Fruit fly (Drosophila melanogaster) whole organism, embryonic: ENCODE data around the gene gry.

Source experiments
- ATbp ChIP-seq: fragments of 200-800 bp; sonication (Bioruptor generic); optimal IDR thresholded peaks from 2 replicates; lab custom pipeline; 2017; ENCODE audit warnings: missing biosample characterization, mild to moderate bottlenecking, missing genetic modification characterization, missing genetic modification reagents
- Aef1 ChIP-seq: fragments of 200-800 bp; sonication (Bioruptor generic); IDR thresholded peaks from 3 replicates; pipeline ENCODE4 v1.3.6; 2022; ENCODE audit warnings: missing biosample characterization, missing genetic modification characterization
- CG10366 ChIP-seq: fragments of 200-800 bp; sonication (Bioruptor generic); IDR thresholded peaks from 2 replicates; pipeline ENCODE4 v1.3.6; 2022; ENCODE audit warnings: missing biosample characterization, missing genetic modification characterization
- CG10462 ChIP-seq: fragments of 200-800 bp; sonication (Bioruptor generic); optimal IDR thresholded peaks from 2 replicates; lab custom pipeline; 2016; ENCODE audit warnings: missing biosample characterization, missing genetic modification characterization
- CG11504 ChIP-seq: fragments of 200-800 bp; sonication (Bioruptor generic); optimal IDR thresholded peaks from 3 replicates; lab custom pipeline; 2019; ENCODE audit warnings: missing biosample characterization, mild to moderate bottlenecking, missing genetic modification characterization, moderate library complexity
- CG12769 ChIP-seq: fragments of 200-800 bp; sonication (Bioruptor generic); optimal IDR thresholded peaks from 2 replicates; lab custom pipeline; 2019; ENCODE audit warnings: missing biosample characterization, mild to moderate bottlenecking, missing genetic modification characterization, moderate library complexity
- CG14441 ChIP-seq: fragments of 200-800 bp; sonication (Bioruptor generic); IDR thresholded peaks from 2 replicates; pipeline ENCODE4 v1.3.6; 2022; ENCODE audit warnings: missing biosample characterization, missing genetic modification characterization
- CG15011 ChIP-seq: fragments of 200-800 bp; sonication (Bioruptor generic); optimal IDR thresholded peaks from 3 replicates; lab custom pipeline; 2018; ENCODE audit warnings: missing biosample characterization, mild to moderate bottlenecking, missing genetic modification characterization
- CG15269 ChIP-seq: fragments of 200-800 bp; sonication (Bioruptor generic); optimal IDR thresholded peaks from 2 replicates; lab custom pipeline; 2018; ENCODE audit warnings: missing biosample characterization, mild to moderate bottlenecking, missing genetic modification characterization, moderate library complexity
- CG15601 ChIP-seq: fragments of 200-800 bp; sonication (Bioruptor generic); optimal IDR thresholded peaks from 3 replicates; lab custom pipeline; 2019; ENCODE audit warnings: missing biosample characterization, mild to moderate bottlenecking, missing genetic modification characterization, moderate library complexity
- CG1603 ChIP-seq: fragments of 200-800 bp; sonication (Bioruptor generic); optimal IDR thresholded peaks from 2 replicates; lab custom pipeline; 2019; ENCODE audit warnings: missing biosample characterization, mild to moderate bottlenecking, missing genetic modification characterization, moderate library complexity
- CG1647 ChIP-seq: fragments of 200-800 bp; sonication (Bioruptor generic); optimal IDR thresholded peaks from 3 replicates; lab custom pipeline; 2016; ENCODE audit warnings: missing biosample characterization, missing genetic modification characterization
- CG17328 ChIP-seq: fragments of 200-800 bp; sonication (Bioruptor generic); IDR thresholded peaks from 2 replicates; pipeline ENCODE4 v1.3.6; 2022; ENCODE audit warnings: missing biosample characterization, missing genetic modification characterization
- CG17359 ChIP-seq: fragments of 200-800 bp; sonication (Bioruptor generic); optimal IDR thresholded peaks from 3 replicates; lab custom pipeline; 2018; ENCODE audit warnings: missing biosample characterization, mild to moderate bottlenecking, missing genetic modification characterization, moderate library complexity
- CG17385 ChIP-seq: fragments of 200-800 bp; sonication (Bioruptor generic); optimal IDR thresholded peaks from 3 replicates; lab custom pipeline; 2018; ENCODE audit warnings: missing biosample characterization, mild to moderate bottlenecking, missing genetic modification characterization
- CG2202 ChIP-seq: fragments of 200-800 bp; sonication (Bioruptor generic); optimal IDR thresholded peaks from 2 replicates; lab custom pipeline; 2018; ENCODE audit warnings: missing biosample characterization, mild to moderate bottlenecking, missing genetic modification characterization
- CG2678 ChIP-seq: fragments of 200-800 bp; sonication (Bioruptor generic); optimal IDR thresholded peaks from 3 replicates; lab custom pipeline; 2019; ENCODE audit warnings: missing biosample characterization, mild to moderate bottlenecking, missing genetic modification characterization, moderate library complexity
- CG30020 ChIP-seq: fragments of 200-800 bp; optimal IDR thresholded peaks from 2 replicates; lab custom pipeline; 2019; ENCODE audit warnings: missing biosample characterization, mild to moderate bottlenecking, missing genetic modification characterization, moderate library complexity
- CG4360 ChIP-seq: fragments of 200-800 bp; sonication (Bioruptor generic); IDR thresholded peaks from 2 replicates; pipeline ENCODE4 v1.3.6; 2022; ENCODE audit warnings: missing biosample characterization, missing genetic modification characterization
- CG4820 ChIP-seq: fragments of 200-800 bp; sonication (Bioruptor generic); optimal IDR thresholded peaks from 3 replicates; lab custom pipeline; 2016; ENCODE audit warnings: missing biosample characterization, missing genetic modification characterization
- CG7745 ChIP-seq: fragments of 200-800 bp; sonication (Bioruptor generic); optimal IDR thresholded peaks from 2 replicates; lab custom pipeline; 2018; ENCODE audit warnings: missing biosample characterization, mild to moderate bottlenecking, missing genetic modification characterization, moderate library complexity
- Drgx ChIP-seq: fragments of 200-800 bp; sonication (Bioruptor generic); IDR thresholded peaks from 2 replicates; pipeline ENCODE4 v1.3.6; 2022; ENCODE audit warnings: missing biosample characterization, missing genetic modification characterization
- Eip74EF ChIP-seq, 2 experiments: fragments of 200-800 bp in 1 of 2; fragments of >200 bp in 1 of 2; sonication (Bioruptor generic) in 1 of 2; optimal IDR thresholded peaks; 2 replicates each; lab custom pipeline; 2017 to 2019; ENCODE audit warnings: missing biosample characterization in 2 of 2, missing genetic modification characterization in 2 of 2, mild to moderate bottlenecking in 1 of 2, moderate library complexity in 1 of 2
- HmgZ ChIP-seq: fragments of 200-800 bp; sonication (Bioruptor generic); optimal IDR thresholded peaks from 2 replicates; lab custom pipeline; 2018; ENCODE audit warnings: missing biosample characterization, mild to moderate bottlenecking, missing genetic modification characterization
- Hmr ChIP-seq: fragments of 200-800 bp; sonication (Bioruptor generic); optimal IDR thresholded peaks from 3 replicates; lab custom pipeline; 2017; ENCODE audit warnings: mild to moderate bottlenecking, missing biosample characterization, missing genetic modification reagents, missing genetic modification characterization
- MTF-1 ChIP-seq: fragments of 200-800 bp; sonication (Bioruptor generic); optimal IDR thresholded peaks from 2 replicates; lab custom pipeline; 2018; ENCODE audit warnings: missing biosample characterization, mild to moderate bottlenecking, missing genetic modification characterization, borderline replicate concordance
- Max ChIP-seq: fragments of 200-800 bp; sonication (Bioruptor generic); optimal IDR thresholded peaks from 2 replicates; lab custom pipeline; 2016; ENCODE audit warnings: missing biosample characterization, mild to moderate bottlenecking, missing genetic modification characterization
- PHDP ChIP-seq: fragments of 200-800 bp; sonication (Bioruptor generic); optimal IDR thresholded peaks from 3 replicates; lab custom pipeline; 2018; ENCODE audit warnings: missing biosample characterization, mild to moderate bottlenecking, missing genetic modification characterization, moderate library complexity
- cas ChIP-seq: fragments of 200-800 bp; sonication (Bioruptor generic); IDR thresholded peaks from 2 replicates; pipeline ENCODE4 v1.3.6; 2022; ENCODE audit warnings: missing biosample characterization, missing genetic modification characterization
- ci ChIP-seq: fragments of 200-800 bp; sonication (Bioruptor generic); IDR thresholded peaks from 3 replicates; pipeline ENCODE4 v1.3.6; 2022; ENCODE audit warnings: missing biosample characterization, missing genetic modification characterization
- corto ChIP-seq: fragments of 200-800 bp; sonication (Bioruptor generic); optimal IDR thresholded peaks from 2 replicates; lab custom pipeline; 2016; ENCODE audit warnings: missing biosample characterization, mild to moderate bottlenecking, missing genetic modification characterization, moderate library complexity
- dmrt11E ChIP-seq: fragments of 200-800 bp; sonication (Bioruptor generic); optimal IDR thresholded peaks from 3 replicates; lab custom pipeline; 2018; ENCODE audit warnings: missing biosample characterization, mild to moderate bottlenecking, missing genetic modification characterization, moderate library complexity
- dmrt99B ChIP-seq: fragments of 200-800 bp; sonication (Bioruptor generic); optimal IDR thresholded peaks from 2 replicates; lab custom pipeline; 2018; ENCODE audit warnings: missing biosample characterization, mild to moderate bottlenecking, missing genetic modification characterization, moderate library complexity
- exex ChIP-seq: fragments of 200-800 bp; sonication (Bioruptor generic); optimal IDR thresholded peaks from 4 replicates; lab custom pipeline; 2018; ENCODE audit warnings: missing biosample characterization, mild to moderate bottlenecking, missing genetic modification characterization, moderate library complexity
- gem ChIP-seq: fragments of 200-800 bp; sonication (Bioruptor generic); optimal IDR thresholded peaks from 2 replicates; lab custom pipeline; 2019; ENCODE audit warnings: missing biosample characterization, mild to moderate bottlenecking, missing genetic modification characterization, moderate library complexity
- gfzf ChIP-seq: fragments of 200-800 bp; sonication (Bioruptor generic); optimal IDR thresholded peaks from 2 replicates; lab custom pipeline; 2016; ENCODE audit warnings: missing biosample characterization, mild to moderate bottlenecking, missing genetic modification characterization, moderate library complexity
- grau ChIP-seq: fragments of 200-800 bp; optimal IDR thresholded peaks from 3 replicates; lab custom pipeline; 2019; ENCODE audit warnings: missing biosample characterization, mild to moderate bottlenecking, missing genetic modification characterization, moderate library complexity
- grn ChIP-seq: fragments of 200-800 bp; sonication (Bioruptor generic); optimal IDR thresholded peaks from 3 replicates; lab custom pipeline; 2017; ENCODE audit warnings: missing biosample characterization, missing genetic modification characterization
- lbe ChIP-seq: fragments of 200-800 bp; sonication (Bioruptor generic); optimal IDR thresholded peaks from 2 replicates; lab custom pipeline; 2016; ENCODE audit warnings: missing biosample characterization, mild to moderate bottlenecking, missing genetic modification characterization
- mirr ChIP-seq: fragments of 200-800 bp; sonication (Bioruptor generic); optimal IDR thresholded peaks from 3 replicates; lab custom pipeline; 2018; ENCODE audit warnings: missing biosample characterization, mild to moderate bottlenecking, missing genetic modification characterization
- odd ChIP-seq: fragments of 200-800 bp; sonication (Bioruptor generic); optimal IDR thresholded peaks from 2 replicates; lab custom pipeline; 2017; ENCODE audit warnings: missing biosample characterization, mild to moderate bottlenecking, missing genetic modification characterization
- sd ChIP-seq: fragments of 200-800 bp; sonication (Bioruptor generic); optimal IDR thresholded peaks from 3 replicates; lab custom pipeline; 2018; ENCODE audit warnings: missing biosample characterization, mild to moderate bottlenecking, missing genetic modification characterization, moderate library complexity
- sens-2 ChIP-seq: fragments of 200-800 bp; sonication (Bioruptor generic); IDR thresholded peaks from 2 replicates; pipeline ENCODE4 v1.3.6; 2022; ENCODE audit warnings: missing biosample characterization, missing genetic modification characterization
- slp2 ChIP-seq: fragments of 200-800 bp; sonication (Bioruptor generic); optimal IDR thresholded peaks from 2 replicates; lab custom pipeline; 2016; ENCODE audit warnings: missing biosample characterization, missing genetic modification characterization
- stc ChIP-seq: fragments of 200-800 bp; sonication (Bioruptor generic); IDR thresholded peaks from 2 replicates; pipeline ENCODE4 v1.3.6; 2022; ENCODE audit warnings: missing biosample characterization, missing genetic modification characterization
- sug ChIP-seq: fragments of 200-800 bp; optimal IDR thresholded peaks from 2 replicates; lab custom pipeline; 2019; ENCODE audit warnings: missing biosample characterization, mild to moderate bottlenecking, missing genetic modification characterization, moderate library complexity
- z ChIP-seq: fragments of 200-800 bp; sonication (Bioruptor generic); IDR thresholded peaks from 3 replicates; pipeline ENCODE4 v1.3.6; 2022; ENCODE audit warnings: missing biosample characterization, missing genetic modification characterization

gry gene

DNA sequence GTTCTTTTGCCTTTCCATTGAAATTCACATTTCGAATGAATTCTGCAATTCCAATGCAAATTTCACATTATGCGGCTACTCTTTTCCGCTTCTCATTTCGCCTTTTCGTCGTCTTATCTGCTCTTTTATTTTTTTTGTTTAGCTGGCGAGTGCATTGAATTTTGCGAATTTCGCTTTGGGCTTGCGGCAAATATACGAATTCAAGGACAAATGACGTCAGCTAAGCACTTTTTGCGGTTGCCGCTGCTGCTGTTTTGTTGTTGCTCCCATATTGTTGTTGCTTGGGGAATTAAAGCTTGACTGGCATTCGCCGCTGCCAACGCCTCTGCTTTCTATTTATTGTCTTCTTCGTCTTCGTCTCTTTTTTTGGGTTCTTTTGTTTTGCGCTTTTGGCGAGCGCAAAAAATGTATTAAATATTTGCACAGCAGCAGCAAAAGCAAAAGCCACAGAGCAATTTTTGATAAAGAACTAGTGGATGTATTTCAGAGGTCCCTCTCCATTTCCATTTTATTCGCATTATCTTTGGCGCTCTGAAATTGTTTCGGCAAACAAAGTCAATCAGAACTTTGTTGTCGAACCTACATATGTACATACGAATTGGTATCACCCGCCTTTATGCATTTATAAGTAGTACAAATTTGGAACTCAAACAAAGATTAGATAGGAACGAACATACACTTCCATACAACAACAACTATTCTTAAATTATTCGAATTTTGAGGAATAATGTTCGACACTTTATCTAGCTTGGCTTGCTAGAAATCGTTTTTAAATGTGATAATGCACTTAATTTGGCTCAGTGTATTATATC, 41.1 kb downstream of the gry start (continued):
- TF ChIP-seq slp2 (GFP tag; lab: Kevin White, UChicago) (no peak), MTF-1 (no peak), dmrt11E (tag; lab: Kevin White, UChicago) (peak; percentile 14), grn (GFP tag; lab: Kevin White, UChicago) (peak; percentile 51), CG30020 (tag; lab: Kevin White, UChicago) (no peak), corto (GFP tag; lab: Kevin White, UChicago) (peak; percentile 65), cas (no peak), HmgZ (tag; lab: Kevin White, UChicago) (peak; percentile 23), lbe (GFP tag; lab: Kevin White, UChicago) (peak; percentile 44), Max (GFP tag; lab: Kevin White, UChicago) (no peak), CG4360 (GFP tag; lab: Robert Waterston, UW) (0 out of 2 replicates have a peak, but pooled peaks have one; percentile 29), CG7745 (tag; lab: Kevin White, UChicago) (peak; percentile 50), CG15601 (tag; lab: Kevin White, UChicago) (peak; percentile 5), sens-2 (GFP tag; lab: Robert Waterston, UW) (no peak), odd (peak; percentile 35), Hmr (no peak), mirr (GFP tag; lab: Kevin White, UChicago) (peak; percentile 89), CG17385 (GFP tag; lab: Kevin White, UChicago) (peak; percentile 13), sd (peak; percentile 31), CG1603 (tag; lab: Kevin White, UChicago) (peak; percentile 39), CG17359 (tag; lab: Kevin White, UChicago) (peak; percentile 9), gem (tag; lab: Kevin White, UChicago) (peak; percentile 13), CG10462 (GFP tag; lab: Kevin White, UChicago) (no peak), sug (tag; lab: Kevin White, UChicago) (peak; percentile 29), Eip74EF (GFP tag; optimal IDR thresholded peaks at IDR 0.05; lab: Kevin White, UChicago) (no peak), grau (peak; percentile 24), CG12769 (tag; lab: Kevin White, UChicago) (peak; percentile 20), CG15269 (peak; percentile 22), CG17328 (GFP tag; lab: Robert Waterston, UW) (peak; percentile 17; the same call in 1 of the 2 replicates), CG2202 (tag; lab: Kevin White, UChicago) (no peak), CG14441 (GFP tag; lab: Robert Waterston, UW) (no peak), exex (tag; lab: Kevin White, UChicago) (peak; percentile 76), stc (GFP tag; lab: Robert Waterston, UW) (peak; percentile 13; the same call in 1 of the 2 replicates), ATbp (peak; percentile 50)

DNA sequence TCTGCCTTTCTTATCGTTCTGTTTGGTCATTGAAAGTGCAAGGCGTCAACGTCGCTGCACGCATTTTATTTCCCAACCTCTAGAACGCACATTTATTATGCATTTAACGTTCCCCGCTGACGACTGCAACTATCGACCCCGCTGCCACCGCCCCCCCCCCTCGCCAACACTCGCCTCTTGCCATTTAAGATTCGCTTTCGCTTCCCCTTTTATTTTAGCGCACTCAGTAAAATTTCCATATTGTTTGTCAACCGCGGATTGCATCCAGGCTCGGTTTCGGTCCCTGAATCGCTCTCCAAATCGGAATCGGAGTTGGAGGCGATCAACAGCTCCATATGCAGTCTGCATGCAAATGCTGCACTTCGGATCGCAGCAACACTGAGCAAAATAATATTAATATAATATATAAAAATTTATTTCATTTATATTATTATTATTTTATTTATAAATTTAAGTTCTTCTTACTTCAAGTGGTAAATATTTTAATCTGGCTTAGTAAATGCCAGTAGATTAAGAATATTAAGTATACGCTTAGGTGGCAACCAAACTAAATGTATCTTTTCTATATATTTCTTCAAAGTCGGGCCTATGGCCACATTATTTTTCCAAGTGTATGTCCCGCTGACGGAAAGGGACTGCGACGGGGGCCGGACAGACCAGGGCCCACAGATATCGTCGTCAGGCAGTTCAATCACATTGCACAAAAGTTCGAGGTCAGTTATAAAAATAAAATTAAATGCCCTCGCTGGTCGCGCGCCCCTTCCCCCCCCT, 41.9 kb downstream of the gry start:
- TF ChIP-seq CG4820 (GFP tag; lab: Kevin White, UChicago): no peak
- peak; percentile 90 for TF ChIP-seq corto (GFP tag; lab: Kevin White, UChicago)
- peak; percentile 27 for TF ChIP-seq PHDP (tag; lab: Kevin White, UChicago)
- TF ChIP-seq CG15011: no peak
- TF ChIP-seq CG2678: peak; percentile 30
- TF ChIP-seq CG10366 (GFP tag; lab: Robert Waterston, UW): peak; percentile 41; the same call in 1 of the 2 replicates
- peak; percentile 84 for TF ChIP-seq Drgx
- peak; percentile 55 for TF ChIP-seq dmrt11E (tag; lab: Kevin White, UChicago)
- no peak for TF ChIP-seq CG11504
- no peak for TF ChIP-seq gfzf (GFP tag; lab: Kevin White, UChicago)
- peak; percentile 77 for TF ChIP-seq dmrt99B (tag; lab: Kevin White, UChicago)
- TF ChIP-seq CG1647 (GFP tag; lab: Kevin White, UChicago): no peak
- no peak for TF ChIP-seq Aef1 (GFP tag; lab: Robert Waterston, UW)
- peak in 1 of 2 experiments; percentile 34 for TF ChIP-seq Eip74EF (GFP tag; optimal IDR thresholded peaks at IDR 0.05; lab: Kevin White, UChicago)
- TF ChIP-seq z (GFP tag; lab: Robert Waterston, UW): no peak
- 0 out of 3 replicates have a peak, but pooled peaks have one; percentile 43 for TF ChIP-seq ci
